Fruit fly (Drosophila melanogaster) whole organism, prepupa: Measurements from ENCODE around the gene CG44271.
A peak's percentile ranks its signal among the peaks of the same experiment; 100 is the strongest.

Experiments used
- Blimp-1 ChIP-seq: fragments of 200-800 bp; sonication (Bioruptor generic); optimal IDR thresholded peaks from 3 replicates; lab custom pipeline; 2017; ENCODE audit warnings: missing biosample characterization, missing genetic modification characterization, mild to moderate bottlenecking, moderate library complexity, missing genetic modification reagents
- CG11294 ChIP-seq: fragments of 200-800 bp; sonication (Bioruptor generic); IDR thresholded peaks from 2 replicates; pipeline ENCODE4 v1.3.6; 2022; ENCODE audit warnings: missing biosample characterization, missing genetic modification characterization
- CG15336 ChIP-seq: fragments of 200-800 bp; sonication (Bioruptor generic); IDR thresholded peaks from 2 replicates; pipeline ENCODE4 v1.3.6; 2022; ENCODE audit warnings: missing biosample characterization, missing genetic modification characterization
- CG1621 ChIP-seq: fragments of 200-800 bp; sonication (Bioruptor generic); optimal IDR thresholded peaks from 3 replicates; lab custom pipeline; 2018; ENCODE audit warnings: missing biosample characterization, mild to moderate bottlenecking, missing genetic modification characterization
- CG16779 ChIP-seq: fragments of 200-800 bp; sonication (Bioruptor generic); optimal IDR thresholded peaks from 3 replicates; lab custom pipeline; 2017; ENCODE audit warnings: missing biosample characterization, mild to moderate bottlenecking, missing genetic modification characterization
- CG3032 ChIP-seq: fragments of 200-800 bp; optimal IDR thresholded peaks from 2 replicates; lab custom pipeline; 2019; ENCODE audit warnings: missing biosample characterization, mild to moderate bottlenecking, missing genetic modification characterization, moderate library complexity
- CG31627 ChIP-seq: fragments of 200-800 bp; sonication (Bioruptor generic); optimal IDR thresholded peaks from 3 replicates; lab custom pipeline; 2016; ENCODE audit warnings: missing biosample characterization, missing genetic modification characterization
- CG3919 ChIP-seq: fragments of 200-800 bp; sonication (Bioruptor generic); optimal IDR thresholded peaks from 3 replicates; lab custom pipeline; 2016; ENCODE audit warnings: missing biosample characterization, missing genetic modification characterization
- CG6276 ChIP-seq: fragments of 200-800 bp; sonication (Bioruptor generic); optimal IDR thresholded peaks from 2 replicates; lab custom pipeline; 2017; ENCODE audit warnings: missing biosample characterization, mild to moderate bottlenecking, missing genetic modification characterization
- CG6792 ChIP-seq: fragments of 200-800 bp; sonication (Bioruptor generic); optimal IDR thresholded peaks from 3 replicates; lab custom pipeline; 2016; ENCODE audit warnings: missing biosample characterization, missing genetic modification characterization
- CG6808 ChIP-seq: fragments of 200-800 bp; sonication (Bioruptor generic); optimal IDR thresholded peaks from 3 replicates; lab custom pipeline; 2017; ENCODE audit warnings: missing biosample characterization, missing genetic modification characterization, mild to moderate bottlenecking, moderate library complexity, missing genetic modification reagents
- CG6854 ChIP-seq: fragments of 200-800 bp; sonication (Bioruptor generic); optimal IDR thresholded peaks from 2 replicates; lab custom pipeline; 2017; ENCODE audit warnings: missing biosample characterization, mild to moderate bottlenecking, missing genetic modification characterization
- CG8119 ChIP-seq: fragments of 200-800 bp; sonication (Bioruptor generic); IDR thresholded peaks from 3 replicates; pipeline ENCODE4 v1.3.6; 2022; ENCODE audit warnings: missing biosample characterization, missing genetic modification characterization
- CG8632 ChIP-seq: fragments of 200-800 bp; sonication (Bioruptor generic); optimal IDR thresholded peaks from 3 replicates; lab custom pipeline; 2016; ENCODE audit warnings: missing biosample characterization, missing genetic modification characterization
- Eip78C ChIP-seq: fragments of 200-800 bp; sonication (Bioruptor generic); peaks from one replicate; lab custom pipeline; 2016; ENCODE audit warnings: missing biosample characterization, missing genetic modification characterization
- Eip93F ChIP-seq: fragments of 200-800 bp; sonication (Bioruptor generic); optimal IDR thresholded peaks from 2 replicates; lab custom pipeline; 2016; ENCODE audit warnings: missing biosample characterization, mild to moderate bottlenecking, missing genetic modification characterization
- Hr4 ChIP-seq: fragments of 200-800 bp; sonication (Bioruptor generic); optimal IDR thresholded peaks from 3 replicates; lab custom pipeline; 2016; ENCODE audit warnings: missing biosample characterization, missing genetic modification characterization
- OdsH ChIP-seq: fragments of 200-800 bp; sonication (Bioruptor generic); optimal IDR thresholded peaks from 3 replicates; lab custom pipeline; 2016; ENCODE audit warnings: missing biosample characterization, missing genetic modification characterization
- Smox ChIP-seq: fragments of 200-800 bp; sonication (Bioruptor generic); optimal IDR thresholded peaks from 3 replicates; lab custom pipeline; 2016; ENCODE audit warnings: missing biosample characterization, missing genetic modification characterization
- Sox14 ChIP-seq: fragments of 200-800 bp; sonication (Bioruptor generic); optimal IDR thresholded peaks from 3 replicates; lab custom pipeline; 2016; ENCODE audit warnings: missing biosample characterization, missing genetic modification characterization
- achi ChIP-seq: fragments of 200-800 bp; sonication (Bioruptor generic); optimal IDR thresholded peaks from 3 replicates; lab custom pipeline; 2016; ENCODE audit warnings: missing biosample characterization, missing genetic modification characterization
- dsx ChIP-seq: fragments of 200-800 bp; optimal IDR thresholded peaks from 3 replicates; lab custom pipeline; 2019; ENCODE audit warnings: missing biosample characterization, mild to moderate bottlenecking, missing genetic modification characterization, moderate library complexity; ENCODE audit not compliant: poor library complexity, severe bottlenecking
- eg ChIP-seq: fragments of 200-800 bp; sonication (Bioruptor generic); IDR thresholded peaks from 3 replicates; pipeline ENCODE4 v1.3.6; 2022; ENCODE audit warnings: missing biosample characterization, missing genetic modification characterization
- esn ChIP-seq: fragments of 200-800 bp; sonication (Bioruptor generic); optimal IDR thresholded peaks from 2 replicates; lab custom pipeline; 2016; ENCODE audit warnings: missing biosample characterization, mild to moderate bottlenecking, missing genetic modification characterization, moderate library complexity
- fkh ChIP-seq: fragments of 200-800 bp; sonication (Bioruptor generic); optimal IDR thresholded peaks from 3 replicates; lab custom pipeline; 2017; ENCODE audit warnings: missing biosample characterization, mild to moderate bottlenecking, missing genetic modification characterization, moderate library complexity
- salr ChIP-seq, 2 experiments: fragments of 200-800 bp; sonication (Bioruptor generic); optimal IDR thresholded peaks; 3 replicates each; lab custom pipeline; 2016 to 2018; ENCODE audit warnings: missing biosample characterization in 2 of 2, missing genetic modification characterization in 2 of 2, mild to moderate bottlenecking in 1 of 2
- svp ChIP-seq: fragments of 200-800 bp; sonication (Bioruptor generic); peaks from one replicate; lab custom pipeline; 2016; ENCODE audit warnings: missing biosample characterization, missing genetic modification characterization
- vri ChIP-seq: fragments of 200-800 bp; sonication (Bioruptor generic); optimal IDR thresholded peaks from 3 replicates; lab custom pipeline; 2016; ENCODE audit warnings: missing biosample characterization, mild to moderate bottlenecking, missing genetic modification characterization

CG44271 gene

DNA sequence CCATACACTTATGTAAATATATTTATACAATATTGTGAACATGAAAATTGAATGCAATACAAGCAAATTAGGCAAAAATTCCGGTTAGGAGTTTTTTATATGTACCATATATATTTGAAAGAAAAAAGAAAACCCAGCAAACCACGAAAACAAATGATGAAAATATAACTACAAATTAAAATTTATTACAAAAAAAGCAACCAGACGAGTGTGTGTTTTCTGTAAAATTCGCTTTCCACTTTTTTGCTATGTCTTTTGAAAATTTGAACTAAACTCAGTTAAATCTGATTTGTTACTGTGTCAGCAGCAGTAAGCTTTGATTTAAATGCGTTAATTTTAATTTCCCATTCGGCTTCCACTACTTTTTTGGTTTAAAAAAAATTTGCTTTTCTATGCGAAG, 15.1 kb downstream of the CG44271 start, which contains the start of gene TTLL3B:
Gene TTLL3B, plus strand, starts transcription at position 301 of the 400 bp plus-strand sequence.
- TF ChIP-seq CG3919 (GFP tag; lab: Kevin White, UChicago), result no peak
- no peak for TF ChIP-seq CG8119 (GFP tag; lab: Robert Waterston, UW)
- no peak for TF ChIP-seq CG11294 (GFP tag; lab: Robert Waterston, UW)

DNA sequence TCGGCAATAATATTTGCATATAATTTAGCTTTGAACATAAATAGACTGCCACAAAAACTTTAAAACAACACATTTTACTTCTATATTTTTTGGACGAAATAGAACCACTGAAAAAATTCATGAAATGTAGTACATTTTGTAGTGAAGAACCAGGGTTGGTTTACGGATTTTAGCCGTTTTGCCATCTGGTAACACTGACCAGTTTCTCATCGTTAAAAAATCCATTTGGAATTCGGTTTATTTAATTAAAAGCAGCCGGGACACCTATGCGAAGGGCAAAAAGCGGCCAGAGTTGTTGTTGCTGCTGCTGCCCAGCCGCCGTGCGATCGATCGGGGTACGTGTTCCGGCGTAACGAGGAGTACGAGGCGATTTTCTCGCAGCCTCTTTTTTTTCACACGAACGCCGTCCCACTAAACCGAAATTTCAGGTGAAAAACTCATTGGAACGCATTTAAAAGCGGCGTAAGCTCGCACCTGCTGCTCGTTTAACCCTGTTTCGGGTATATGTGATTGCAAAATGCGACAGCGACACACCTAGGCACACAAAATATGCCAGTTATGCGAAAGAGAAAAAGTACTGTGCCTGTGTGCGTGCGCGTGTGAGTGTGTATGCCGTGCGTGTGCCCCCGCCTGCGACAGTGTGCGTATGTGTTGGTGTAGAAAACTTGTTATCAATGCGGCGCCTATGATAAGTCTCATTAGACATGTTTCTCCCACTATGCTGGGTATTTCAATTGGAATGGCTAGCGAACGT, 23.8 kb downstream of the CG44271 start, which contains the start of gene Liprin-alpha:
Gene Liprin-alpha, plus strand, starts transcription at position 154 of the 754 bp plus-strand sequence.
- TF ChIP-seq svp (peak; percentile 66), achi (GFP tag; lab: Kevin White, UChicago) (no peak)
- TF ChIP-seq, all 60 proteins: peak for 1

DNA sequence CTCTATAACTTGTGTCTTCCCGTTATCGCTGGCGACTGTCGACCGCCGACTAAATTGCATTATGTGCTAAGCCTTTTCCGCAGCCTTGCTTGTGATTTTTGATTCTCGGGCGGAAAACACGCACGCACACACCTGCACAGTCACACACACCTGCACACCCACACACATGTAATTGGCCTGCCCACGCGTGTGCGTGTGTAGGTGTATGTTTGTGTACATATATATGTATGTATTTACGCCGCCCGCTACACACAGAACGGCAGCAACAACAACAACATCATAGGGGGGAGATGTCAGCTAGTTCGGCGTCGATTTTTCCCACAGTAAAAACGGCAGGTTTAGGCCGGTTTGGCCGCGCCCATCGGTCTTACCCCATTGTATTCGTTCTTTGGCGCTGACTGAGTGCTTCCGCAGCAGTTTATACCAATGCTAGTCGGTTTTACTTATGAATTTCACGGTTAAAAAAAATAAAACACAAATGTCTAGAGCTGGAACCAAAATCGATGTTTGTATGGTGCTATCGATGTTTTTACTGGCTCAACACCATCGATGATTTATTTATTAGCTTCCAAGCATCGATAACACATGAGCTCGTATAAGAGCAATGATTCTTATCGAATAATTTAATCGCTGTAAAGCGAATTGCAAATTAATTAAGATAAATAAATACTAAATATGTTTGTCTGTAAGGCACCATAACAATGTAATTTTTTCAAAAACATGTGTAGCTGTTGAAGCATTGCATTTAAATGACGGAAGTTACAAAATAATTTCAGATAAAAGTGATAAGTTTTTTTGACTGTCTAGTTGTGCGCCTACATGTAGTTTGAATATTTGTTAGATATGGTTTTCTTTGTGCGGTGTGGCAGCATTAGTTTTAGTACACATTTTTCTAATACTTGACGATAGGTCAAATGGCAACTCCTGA, 24.6 kb downstream of the CG44271 start, which contains the start of gene homer:
Gene homer, minus strand, starts transcription at position 538 of the 928 bp plus-strand sequence.
- TF ChIP-seq CG6808, result peak; percentile 4
- peak; percentile 91 for TF ChIP-seq fkh
- peak; percentile 12 for TF ChIP-seq Sox14
- no peak for TF ChIP-seq Smox (GFP tag; lab: Kevin White, UChicago)
- 0 out of 3 replicates have a peak, but pooled peaks have one; percentile 11 for TF ChIP-seq eg
- TF ChIP-seq CG1621 (tag; lab: Kevin White, UChicago), result peak; percentile 71
- peak; percentile 6 for TF ChIP-seq CG31627 (GFP tag; lab: Kevin White, UChicago)
- peak; percentile 35 for TF ChIP-seq CG6854 (GFP tag; lab: Kevin White, UChicago)
- peak; percentile 77 for TF ChIP-seq Eip78C (GFP tag; lab: Kevin White, UChicago)
- no peak for TF ChIP-seq Blimp-1 (GFP tag; lab: Kevin White, UChicago)
- peak; percentile 88 for TF ChIP-seq svp
- TF ChIP-seq OdsH (GFP tag; lab: Kevin White, UChicago), result no peak
- TF ChIP-seq Hr4, result peak; percentile 37

DNA sequence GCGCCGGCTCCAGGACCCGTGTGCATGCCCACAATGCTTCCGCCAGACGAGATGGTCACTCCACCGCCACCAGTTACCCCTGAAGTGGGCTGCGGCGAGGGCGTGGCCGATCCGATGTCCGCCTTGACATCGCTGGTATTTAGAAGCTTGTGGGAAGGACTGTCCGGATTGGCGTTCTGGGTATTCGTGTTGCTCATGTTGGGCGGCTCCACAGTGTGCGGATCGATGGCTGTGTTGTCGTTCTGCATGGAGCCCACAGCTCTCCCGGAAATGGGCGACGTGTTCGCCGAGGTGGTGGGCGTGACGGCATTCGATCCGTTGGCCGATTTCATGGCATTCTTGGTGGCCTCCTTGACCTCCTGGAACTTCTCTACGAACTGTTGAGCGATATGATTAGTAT, 26.0 kb downstream of the CG44271 start:
- TF ChIP-seq OdsH (GFP tag; lab: Kevin White, UChicago) (no peak), vri (GFP tag; lab: Kevin White, UChicago) (no peak), CG1621 (tag; lab: Kevin White, UChicago) (no peak), esn (GFP tag; lab: Kevin White, UChicago) (no peak), dsx (GFP tag; lab: Kevin White, UChicago) (no peak), Eip93F (GFP tag; lab: Kevin White, UChicago) (no peak), CG6854 (GFP tag; lab: Kevin White, UChicago) (no peak), Sox14 (no peak), CG6276 (no peak), CG8632 (no peak), CG3032 (tag; lab: Kevin White, UChicago) (no peak), CG16779 (no peak), Blimp-1 (GFP tag; lab: Kevin White, UChicago) (no peak), CG15336 (GFP tag; lab: Robert Waterston, UW) (no peak)
- TF ChIP-seq, all 60 proteins: peak for 0

DNA sequence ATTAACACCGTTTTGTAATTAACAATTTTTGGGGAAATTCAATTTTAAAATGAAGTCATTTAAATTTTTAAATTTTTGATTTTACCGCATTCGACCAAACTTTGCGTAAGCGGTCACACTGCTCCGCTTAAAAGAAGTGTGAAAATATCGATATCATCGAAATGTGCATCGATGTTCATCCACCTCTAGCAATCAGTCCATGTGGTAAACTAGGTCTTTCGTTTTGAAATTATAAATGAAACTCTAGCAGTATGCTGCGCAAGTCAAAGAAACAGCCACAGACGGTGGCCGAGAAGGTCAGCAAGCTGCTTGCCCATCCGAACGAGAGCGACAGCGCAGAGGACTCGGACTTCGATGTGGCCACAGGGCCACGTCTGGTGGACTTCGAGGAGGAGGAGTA, 30.3 kb downstream of the CG44271 start, which contains the start of gene Aatf:
Gene Aatf, plus strand, starts transcription at position 166 of the 400 bp plus-strand sequence.
- TF ChIP-seq achi (GFP tag; lab: Kevin White, UChicago) (no peak), salr (GFP tag; optimal IDR thresholded peaks at IDR 0.05; lab: Kevin White, UChicago) (no peak), CG8632 (no peak), Eip78C (GFP tag; lab: Kevin White, UChicago) (peak; percentile 45), CG6792 (GFP tag; lab: Kevin White, UChicago) (no peak)
